Fruit fly (Drosophila melanogaster) whole organism: ENCODE data around the gene CG1428.

Experiments
- Dll ChIP-seq: fragments of >200 bp; optimal IDR thresholded peaks from 2 replicates; lab custom pipeline; 2017
- EcR ChIP-seq, 2 experiments: fragments of >200 bp; optimal IDR thresholded peaks; 2 replicates each; lab custom pipeline; 2017; ENCODE audit warnings: missing biosample characterization in 2 of 2, missing genetic modification characterization in 2 of 2, missing genetic modification reagents in 2 of 2
- psq ChIP-seq: fragments of >200 bp; optimal IDR thresholded peaks from 2 replicates; lab custom pipeline; 2017

DNA sequence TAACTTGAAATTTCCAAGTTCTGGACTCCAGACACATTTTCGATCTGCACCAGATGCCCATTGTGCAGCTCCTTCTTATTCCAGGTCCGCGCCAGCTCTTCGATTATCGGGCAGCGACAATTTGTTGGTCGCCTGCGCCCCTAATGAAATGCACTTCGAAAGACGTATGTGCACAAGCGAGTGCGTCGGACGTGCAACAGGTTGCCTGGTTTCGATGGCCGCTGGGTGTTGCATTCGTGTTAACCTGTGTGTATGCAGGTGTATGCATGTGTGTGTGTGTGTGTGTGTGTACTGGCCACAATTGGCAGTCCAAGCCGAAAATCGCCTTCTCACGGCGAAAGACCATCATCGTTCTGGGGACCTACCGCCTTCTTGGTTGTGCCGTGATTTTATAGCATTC lies 45.5 kb upstream of the CG1428 start:
- TF ChIP-seq Dll (lab: Kevin White, UChicago) (no peak), psq (lab: Kevin White, UChicago) (no peak), EcR (GFP tag; optimal IDR thresholded peaks at IDR 0.05; lab: Kevin White, UChicago) (no peak)
